Worm (Caenorhabditis elegans): ENCODE results near the gene C27F2.10.

Gene C27F2.10

DNA sequence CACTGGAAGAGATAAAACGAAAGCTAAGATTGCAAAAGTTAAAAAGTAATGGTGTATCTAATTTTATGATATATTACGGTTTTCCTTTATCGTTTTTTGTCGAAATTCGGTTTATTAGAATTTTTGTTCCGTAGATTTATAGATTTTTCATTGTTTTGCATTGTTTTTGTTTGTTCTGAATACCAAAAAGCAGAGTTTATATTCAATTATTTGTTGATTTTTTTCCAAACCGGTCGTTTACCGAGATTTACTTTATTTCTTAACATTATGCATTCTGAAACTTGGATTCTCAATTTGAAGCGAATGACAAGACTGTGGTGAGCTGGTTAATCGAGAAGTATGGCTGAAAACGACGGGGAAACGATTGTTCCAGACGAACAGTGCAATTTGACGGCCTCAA is 49.7 kb downstream of the C27F2.10 start, which contains the start of gene fsn-1:
Gene fsn-1 (plus strand): TSS at position 301 of the 400 bp plus-strand sequence.
- TF ChIP-seq flh-1 (GFP tag; optimal IDR thresholded peaks at IDR 0.05) (no peak), mab-5 (tag; optimal IDR thresholded peaks at IDR 0.05) (no peak), blmp-1 (tag; optimal IDR thresholded peaks at IDR 0.05) (no peak), ztf-11 (tag; optimal IDR thresholded peaks at IDR 0.05) (no peak), mep-1 (tag; optimal IDR thresholded peaks at IDR 0.05) (no peak), ces-1 (GFP tag; optimal IDR thresholded peaks at IDR 0.05) (no peak), nhr-237 (tag; optimal IDR thresholded peaks at IDR 0.05) (no peak), tbx-8 (GFP tag; optimal IDR thresholded peaks at IDR 0.05) (no peak), nhr-12 (tag; optimal IDR thresholded peaks at IDR 0.05) (no peak), ceh-43 (GFP tag; optimal IDR thresholded peaks at IDR 0.05) (no peak), ham-2 (GFP tag; optimal IDR thresholded peaks at IDR 0.05) (no peak), ceh-39 (tag; optimal IDR thresholded peaks at IDR 0.05) (no peak), bed-3 (GFP tag; optimal IDR thresholded peaks at IDR 0.05) (no peak), pha-4 (tag; optimal IDR thresholded peaks at IDR 0.05) (no peak), mls-2 (tag; optimal IDR thresholded peaks at IDR 0.05) (no peak)

All from whole organism, mixed stage, embryonic.